Fruit fly (Drosophila melanogaster): ENCODE measurements around the gene Muc18B.

The Muc18B gene

dm6 chrX:19215215-19215614 lies at the start of gene Muc18B:
Gene Muc18B, plus strand, starts transcription at chrX:19215515.
- TF ChIP-seq CG8632 (GFP tag; optimal IDR thresholded peaks at IDR 0.05): no peak
- TF ChIP-seq salr (GFP tag; optimal IDR thresholded peaks at IDR 0.05): no peak

dm6 chrX:19166152-19166935 lies 49.0 kb upstream of the Muc18B start:
- TF ChIP-seq CG16779 (tag; optimal IDR thresholded peaks at IDR 0.05): peak; percentile 8
- TF ChIP-seq Lpt (GFP tag; optimal IDR thresholded peaks at IDR 0.05): no peak
- peak; percentile 5 for TF ChIP-seq CG11902 (GFP tag; optimal IDR thresholded peaks at IDR 0.05)
- peak; percentile 27 for TF ChIP-seq CG11762 (GFP tag; optimal IDR thresholded peaks at IDR 0.05; ENCODE audit: insufficient read depth)
- peak; percentile 3 for TF ChIP-seq CG8319 (GFP tag; optimal IDR thresholded peaks at IDR 0.05)
- TF ChIP-seq CG10631 (GFP tag; optimal IDR thresholded peaks at IDR 0.05): peak; percentile 28
- TF ChIP-seq Hr4 (GFP tag; optimal IDR thresholded peaks at IDR 0.05): peak; percentile 51
- TF ChIP-seq fd85E (GFP tag; optimal IDR thresholded peaks at IDR 0.05): no peak
- TF ChIP-seq CG4318 (GFP tag; optimal IDR thresholded peaks at IDR 0.05): peak; percentile 7
- TF ChIP-seq Met (GFP tag; optimal IDR thresholded peaks at IDR 0.05): peak; percentile 59
- peak; percentile 44 for TF ChIP-seq Sox15 (GFP tag; optimal IDR thresholded peaks at IDR 0.05)
- no peak for TF ChIP-seq Hr38 (GFP tag; optimal IDR thresholded peaks at IDR 0.05)
- peak; percentile 62 for TF ChIP-seq CG31627 (GFP tag; optimal IDR thresholded peaks at IDR 0.05)
- no peak for TF ChIP-seq CG15336 (GFP tag; IDR thresholded peaks at IDR 0.05)
- peak; percentile 19 for TF ChIP-seq net (GFP tag; optimal IDR thresholded peaks at IDR 0.05)
- TF ChIP-seq Sox102F (GFP tag; optimal IDR thresholded peaks at IDR 0.05): peak; percentile 49
- TF ChIP-seq dac (GFP tag; optimal IDR thresholded peaks at IDR 0.05): no peak
- TF ChIP-seq Ets21C (GFP tag; optimal IDR thresholded peaks at IDR 0.05): peak; percentile 42
- peak in 1 of 2 experiments; percentile 14 for TF ChIP-seq salr (GFP tag; optimal IDR thresholded peaks at IDR 0.05)
- peak; percentile 35 for TF ChIP-seq CG34406 (GFP tag; optimal IDR thresholded peaks at IDR 0.05)
- TF ChIP-seq Hr39 (GFP tag; optimal IDR thresholded peaks at IDR 0.05): peak; percentile 63
- TF ChIP-seq Blimp-1 (GFP tag; optimal IDR thresholded peaks at IDR 0.05): no peak
- TF ChIP-seq CG1621 (tag; optimal IDR thresholded peaks at IDR 0.05): peak; percentile 0
- peak; percentile 48 for TF ChIP-seq CG8632 (GFP tag; optimal IDR thresholded peaks at IDR 0.05)
- no peak for TF ChIP-seq CG6163 (GFP tag; IDR thresholded peaks at IDR 0.05)
- TF ChIP-seq spab (GFP tag; optimal IDR thresholded peaks at IDR 0.05): peak; percentile 15
- TF ChIP-seq esn (GFP tag; optimal IDR thresholded peaks at IDR 0.05): peak; percentile 62
- TF ChIP-seq Eip93F (GFP tag; optimal IDR thresholded peaks at IDR 0.05): no peak
- TF ChIP-seq ss (GFP tag; optimal IDR thresholded peaks at IDR 0.05): no peak
- no peak for TF ChIP-seq CG6854 (GFP tag; optimal IDR thresholded peaks at IDR 0.05)
- peak; percentile 56 for TF ChIP-seq cyc (GFP tag; optimal IDR thresholded peaks at IDR 0.05)
- TF ChIP-seq pdm3 (GFP tag; optimal IDR thresholded peaks at IDR 0.05): peak; percentile 45
- peak; percentile 45 for TF ChIP-seq Smox (GFP tag; optimal IDR thresholded peaks at IDR 0.05)
- no peak for TF ChIP-seq Sox14 (GFP tag; optimal IDR thresholded peaks at IDR 0.05)
- TF ChIP-seq CG6792 (GFP tag; optimal IDR thresholded peaks at IDR 0.05): peak; percentile 42
- peak; percentile 51 for TF ChIP-seq vri (GFP tag; optimal IDR thresholded peaks at IDR 0.05)
- TF ChIP-seq fd59A (GFP tag; optimal IDR thresholded peaks at IDR 0.05): peak; percentile 39
- peak; percentile 82 for TF ChIP-seq svp (GFP tag)
- peak; percentile 41 for TF ChIP-seq CG6808 (GFP tag; optimal IDR thresholded peaks at IDR 0.05)
- TF ChIP-seq dsx (GFP tag; optimal IDR thresholded peaks at IDR 0.05; ENCODE audit: poor library complexity, severe bottlenecking): peak; percentile 22
- no peak for TF ChIP-seq CG9139 (GFP tag; optimal IDR thresholded peaks at IDR 0.05)
- TF ChIP-seq OdsH (GFP tag; optimal IDR thresholded peaks at IDR 0.05): peak; percentile 17
- TF ChIP-seq CG32006 (GFP tag; optimal IDR thresholded peaks at IDR 0.05): peak; percentile 73
- peak; percentile 11 for TF ChIP-seq CG3919 (GFP tag; optimal IDR thresholded peaks at IDR 0.05)
- TF ChIP-seq CG11294 (GFP tag; IDR thresholded peaks at IDR 0.05): no peak
- TF ChIP-seq CG8119 (GFP tag; IDR thresholded peaks at IDR 0.05): no peak
- peak; percentile 18 for TF ChIP-seq Ets96B (tag; optimal IDR thresholded peaks at IDR 0.05)
- no peak for TF ChIP-seq Gug (GFP tag; IDR thresholded peaks at IDR 0.05)
